Fruit fly (Drosophila melanogaster): ENCODE measurements around the gene PPYR1.

dm6 chrX:15199845-15200432 is 44.8 kb downstream of the PPYR1 start:
- TF ChIP-seq EcR (GFP tag; optimal IDR thresholded peaks at IDR 0.05) (no peak), CG8159 (tag; optimal IDR thresholded peaks at IDR 0.05) (no peak), CG10348 (GFP tag; IDR thresholded peaks at IDR 0.05) (no peak), Snoo (tag; optimal IDR thresholded peaks at IDR 0.05) (no peak)

All from whole organism, pupa.